Worm (Caenorhabditis elegans) whole organism, dauer: ENCODE measurements around the gene lst-6.

Experiments used
- unc-62 ChIP-seq: sonication (generic microtip); optimal IDR thresholded peaks from 2 replicates; lab custom pipeline; 2017; ENCODE audit warnings: missing biosample characterization, missing genetic modification reagents, missing genetic modification characterization

Gene lst-6

DNA sequence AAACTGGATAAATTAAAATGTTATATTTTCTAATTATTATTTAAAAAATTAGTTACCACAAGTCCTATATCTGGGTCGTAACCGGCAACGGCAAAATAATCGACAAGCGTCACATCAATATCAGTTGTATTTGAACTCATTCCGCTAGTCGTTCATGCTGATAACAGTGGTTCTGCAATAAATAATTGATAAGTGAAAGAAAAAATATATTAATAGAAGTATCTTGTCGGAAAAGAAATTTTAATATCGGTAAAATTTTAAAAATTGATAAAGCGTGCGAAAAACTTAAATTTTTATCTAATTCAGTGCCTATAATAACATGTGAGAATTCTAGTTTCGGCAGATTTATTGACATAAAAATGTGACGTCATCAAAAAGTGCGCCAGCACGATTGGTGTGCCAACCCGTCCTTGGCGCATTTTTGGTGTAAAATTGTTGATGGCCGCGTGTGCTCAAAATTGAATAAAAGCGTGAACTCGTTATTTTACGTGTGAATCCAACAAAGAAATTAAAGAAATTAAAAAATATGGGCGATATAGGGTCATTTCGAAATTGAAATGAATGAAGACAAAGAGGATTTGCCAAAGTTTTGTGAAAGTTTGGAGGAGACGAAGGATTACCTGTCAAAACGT is at the start of gene lst-6, which contains the start of gene lst-5:
lst-6 (minus strand) TSS at position 140 of the 632 bp plus-strand sequence.
lst-5 (plus strand) TSS at position 544 of the 632 bp plus-strand sequence.
- no peak for TF ChIP-seq unc-62 (GFP tag; lab: Kevin White, UChicago)

DNA sequence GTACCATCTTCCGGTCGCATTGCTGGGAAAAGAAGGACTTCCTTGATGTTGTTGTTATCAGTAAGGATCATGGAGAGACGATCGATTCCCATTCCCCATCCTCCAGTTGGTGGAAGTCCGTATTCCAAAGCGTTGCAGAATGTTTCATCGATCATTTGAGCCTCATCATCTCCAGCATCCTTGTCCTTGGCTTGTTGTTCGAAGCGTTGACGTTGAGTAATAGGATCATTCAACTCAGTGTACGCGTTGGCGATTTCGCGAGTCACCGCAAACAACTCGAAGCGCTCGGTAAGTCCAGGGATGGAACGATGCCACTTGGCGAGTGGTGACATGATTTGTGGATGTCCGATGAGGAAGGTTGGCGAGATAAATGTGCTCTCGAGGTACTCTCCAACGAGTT is 48.1 kb upstream of the lst-6 start:
- no peak for TF ChIP-seq unc-62 (GFP tag; lab: Kevin White, UChicago)

- no peak for TF ChIP-seq unc-62 (GFP tag; lab: Kevin White, UChicago)
Measured at ce11 chrII:7069866-7070265, 47.6 kb upstream of the lst-6 start, which contains the start of gene him-14. Gene him-14, minus strand, starts transcription at chrII:7069966.

DNA sequence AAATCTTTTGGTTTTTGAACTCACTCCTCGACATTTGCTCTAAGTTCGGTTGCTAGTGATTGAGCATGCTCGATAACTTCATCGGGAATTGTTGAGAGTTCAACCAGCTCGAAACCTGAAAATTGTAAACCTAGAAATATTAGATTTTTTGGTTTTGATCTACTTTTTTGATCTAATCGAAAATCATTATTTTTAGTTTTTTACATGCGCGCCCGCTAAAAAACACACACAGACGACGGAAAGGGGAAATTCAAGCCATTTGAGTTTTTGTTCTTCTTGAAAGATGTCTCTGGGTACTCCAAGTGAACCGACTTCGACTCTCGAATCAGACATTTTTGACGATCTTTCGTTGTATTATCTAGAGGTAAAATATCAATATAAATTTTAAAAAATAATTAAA is 43.1 kb upstream of the lst-6 start, which contains the start of gene nos-2:
nos-2 (plus strand) TSS at position 228 of the 400 bp plus-strand sequence.
- TF ChIP-seq unc-62 (GFP tag; lab: Kevin White, UChicago) = no peak

DNA sequence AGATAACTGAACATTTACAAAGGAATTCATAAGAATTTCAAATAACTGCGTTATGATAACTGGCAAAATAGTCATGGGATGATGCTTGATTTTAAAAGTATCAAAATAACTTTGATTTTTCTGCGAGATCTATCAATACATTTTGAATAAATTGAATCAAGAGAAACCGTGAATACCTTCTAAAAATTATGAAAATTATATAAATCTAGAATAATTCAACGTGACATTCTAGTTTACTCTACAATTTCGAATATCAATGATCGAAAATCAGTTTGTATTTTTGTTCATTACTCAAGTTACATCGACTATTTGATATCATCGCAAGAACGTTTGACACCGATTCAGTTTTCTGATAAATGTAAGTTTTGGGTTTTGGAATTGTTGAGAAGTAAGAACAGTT is 39.4 kb upstream of the lst-6 start, which contains the start of gene acs-6:
acs-6 (plus strand) TSS at position 301 of the 400 bp plus-strand sequence.
- no peak for TF ChIP-seq unc-62 (GFP tag; lab: Kevin White, UChicago)

- no peak for TF ChIP-seq unc-62 (GFP tag; lab: Kevin White, UChicago)
Measured at ce11 chrII:7060791-7061190, 38.5 kb upstream of the lst-6 start.

DNA sequence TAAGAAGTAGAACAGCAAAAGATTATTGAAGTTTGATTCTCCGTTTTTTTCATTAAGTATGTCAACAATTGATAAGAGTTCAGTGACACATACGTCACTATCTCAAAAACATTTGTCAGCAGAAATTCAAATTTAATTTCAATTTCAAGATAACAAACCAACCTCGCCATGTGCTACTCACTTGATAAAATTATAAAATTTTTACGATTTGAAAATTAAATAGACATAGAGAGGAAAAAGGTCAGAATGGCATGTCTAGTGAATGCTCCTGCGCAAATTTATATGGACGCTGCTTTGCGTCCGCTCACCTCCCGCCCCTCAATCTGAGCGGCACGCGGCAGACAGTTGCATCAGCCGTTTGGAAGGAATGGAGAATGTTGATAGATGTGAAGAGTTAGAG is 37.9 kb upstream of the lst-6 start:
- no peak for TF ChIP-seq unc-62 (GFP tag; lab: Kevin White, UChicago)

DNA sequence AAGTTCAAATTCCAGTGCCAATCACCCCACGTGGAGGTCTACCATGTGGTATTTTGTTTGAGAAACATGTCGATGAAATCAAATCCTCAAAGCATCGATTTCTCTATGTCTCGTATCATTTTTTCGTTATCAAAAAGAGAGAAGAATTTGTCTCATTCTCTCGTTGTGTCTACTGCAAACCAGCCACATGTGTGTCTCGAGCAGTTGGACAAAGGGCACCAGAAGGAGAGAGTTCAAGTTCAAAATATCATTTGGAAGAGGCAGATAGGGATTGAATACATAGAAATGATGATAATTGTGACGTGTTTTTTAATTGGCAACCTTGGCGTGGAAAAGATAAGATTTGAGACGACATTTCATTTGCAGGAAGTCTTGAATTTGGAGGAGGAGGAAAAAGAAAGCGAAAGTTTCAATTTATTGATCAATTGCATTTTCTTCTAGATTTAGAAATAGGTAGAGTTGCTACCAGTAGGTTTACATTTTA is 37.0 kb upstream of the lst-6 start:
- no peak for TF ChIP-seq unc-62 (GFP tag; lab: Kevin White, UChicago)

DNA sequence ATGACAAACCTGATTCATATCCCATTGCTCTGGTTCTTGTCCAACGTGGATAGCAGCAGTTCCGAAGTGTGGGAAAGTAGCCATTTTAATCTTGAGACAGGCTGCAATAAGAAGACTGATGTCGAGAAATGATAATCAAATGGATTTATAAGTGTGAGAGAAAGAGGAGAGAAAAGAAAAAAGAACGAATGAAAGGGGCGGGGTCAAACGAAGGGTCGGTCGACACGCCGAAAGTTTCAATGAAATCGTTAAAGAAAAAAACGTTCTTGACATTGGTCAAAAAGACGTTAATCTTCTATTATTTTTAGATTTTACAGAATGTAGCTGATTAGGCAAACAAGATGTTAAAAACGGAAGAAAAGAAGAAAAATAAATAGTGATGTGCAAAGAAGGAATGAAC is 35.6 kb upstream of the lst-6 start, which contains the start of gene cth-2:
cth-2 (minus strand) TSS at position 101 of the 400 bp plus-strand sequence.
- no peak for TF ChIP-seq unc-62 (GFP tag; lab: Kevin White, UChicago)

DNA sequence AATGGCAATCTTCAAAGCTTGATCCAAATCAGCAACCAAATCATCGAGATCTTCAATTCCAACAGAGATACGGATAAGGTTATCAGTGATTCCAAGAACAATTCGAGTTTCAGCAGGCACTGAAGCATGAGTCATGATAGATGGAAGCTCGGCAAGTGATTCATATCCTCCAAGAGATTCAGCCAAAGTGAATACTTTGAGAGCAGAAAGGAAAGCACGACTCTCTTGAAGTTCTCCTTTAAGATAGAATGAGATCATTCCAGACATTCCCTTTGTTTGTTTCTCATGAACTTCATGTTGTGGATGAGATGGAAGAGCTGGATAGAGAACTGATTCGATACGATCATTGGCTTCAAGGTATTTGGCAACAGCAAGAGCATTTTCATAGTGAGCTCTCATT is 34.0 kb upstream of the lst-6 start:
- no peak for TF ChIP-seq unc-62 (GFP tag; lab: Kevin White, UChicago)

DNA sequence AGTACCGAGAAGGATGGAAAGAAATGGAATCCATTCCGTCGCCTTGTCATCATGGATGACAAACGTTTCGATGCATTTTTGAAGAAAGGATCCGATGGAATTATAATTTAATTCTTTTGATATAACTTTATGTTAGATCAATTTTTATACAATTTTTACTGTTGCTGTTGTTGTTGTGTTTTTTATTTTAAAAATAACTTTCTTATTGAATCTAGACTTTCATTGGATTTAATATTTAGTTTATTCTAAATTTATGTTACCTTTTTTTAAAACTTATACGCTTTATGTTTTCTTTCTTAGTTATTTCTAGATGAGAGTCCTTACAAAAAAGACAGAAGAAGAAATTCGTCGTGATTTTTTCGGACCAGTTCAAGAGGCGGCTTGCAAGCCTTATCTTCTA is 32.7 kb upstream of the lst-6 start, which contains the start of gene ZK1127.3:
ZK1127.3 (plus strand) TSS at position 301 of the 400 bp plus-strand sequence.
- TF ChIP-seq unc-62 (GFP tag; lab: Kevin White, UChicago) = no peak

DNA sequence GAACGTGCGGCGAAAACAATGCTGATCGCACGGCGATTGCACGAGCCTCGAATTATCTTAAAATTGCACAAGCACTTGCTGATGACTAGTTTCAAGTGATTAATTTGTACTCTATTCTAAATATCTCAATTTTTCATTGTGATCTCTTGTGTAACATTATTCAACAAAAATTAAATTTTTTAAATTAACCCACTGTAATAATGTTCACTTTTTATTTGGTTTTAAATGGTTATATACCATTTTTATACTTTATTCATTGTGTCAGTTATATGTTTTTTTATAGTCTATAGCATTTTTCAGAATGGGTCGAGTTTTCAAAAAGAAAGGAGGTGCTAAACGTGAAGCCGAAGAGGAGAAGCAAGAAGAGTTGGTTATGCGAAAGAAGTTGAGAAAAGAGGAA is 31.3 kb upstream of the lst-6 start, which contains the start of gene ZK1127.4:
ZK1127.4 (plus strand) TSS at position 301 of the 400 bp plus-strand sequence.
- TF ChIP-seq unc-62 (GFP tag; lab: Kevin White, UChicago) = no peak

- no peak for TF ChIP-seq unc-62 (GFP tag; lab: Kevin White, UChicago)
Measured at ce11 chrII:7053001-7053400, 30.7 kb upstream of the lst-6 start, which contains the start of gene ZK1127.13. Gene ZK1127.13, plus strand, starts transcription at chrII:7053301.

ce11 chrII:7051778-7052177 is 29.5 kb upstream of the lst-6 start, which contains the start of gene ZK1127.12:
Gene ZK1127.12, plus strand, starts transcription at chrII:7052078.
- TF ChIP-seq unc-62 (GFP tag; lab: Kevin White, UChicago) = no peak

DNA sequence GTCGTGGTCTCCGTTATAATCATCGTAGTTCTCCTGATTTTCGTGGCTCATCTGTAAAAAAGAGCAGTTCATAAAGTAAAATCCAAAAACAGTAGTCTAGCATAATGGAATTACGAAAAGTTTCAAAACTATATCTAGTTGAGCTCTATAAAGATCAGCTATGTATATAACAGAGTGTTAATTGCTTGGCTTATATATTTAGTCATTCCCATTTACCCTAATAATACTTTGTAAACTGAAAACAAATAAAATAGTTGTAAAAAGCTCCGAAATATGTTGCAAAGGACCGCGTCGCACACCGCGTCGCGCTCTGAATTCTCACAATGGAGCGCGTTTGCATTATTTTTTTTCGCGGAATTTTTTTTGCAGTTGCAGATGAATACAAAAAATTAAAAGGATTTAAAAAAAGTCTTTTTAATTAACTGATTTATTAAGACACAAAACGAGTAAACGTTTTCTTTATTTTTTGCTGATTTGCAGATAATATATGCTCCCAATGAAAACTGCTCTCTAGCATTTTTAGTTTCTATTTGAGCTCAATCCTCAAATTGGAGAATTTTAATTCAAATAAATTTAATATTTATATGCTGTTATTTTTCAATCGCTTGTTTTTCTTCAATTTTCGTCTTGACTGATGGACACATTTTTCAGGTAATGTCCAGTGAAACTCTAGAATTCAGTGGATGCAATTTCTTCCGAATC is 27.9 kb upstream of the lst-6 start, which contains the start of the genes tcer-1 and ZK1127.5:
tcer-1 (minus strand) TSS at position 51 of the 702 bp plus-strand sequence.
ZK1127.5 (plus strand) TSS at position 652 of the 702 bp plus-strand sequence.
- TF ChIP-seq unc-62 (GFP tag; lab: Kevin White, UChicago) = no peak

ce11 chrII:7049470-7049869 is 27.2 kb upstream of the lst-6 start:
- no peak for TF ChIP-seq unc-62 (GFP tag; lab: Kevin White, UChicago)
